Worm (Caenorhabditis elegans) whole organism, young adult: Measurements from ENCODE around the gene F56A8.8.

Source experiments
- lin-26 ChIP-seq: fragments of 200-800 bp; sonication (Bioruptor generic); IDR thresholded peaks from 2 replicates; pipeline ENCODE4 v1.3.6; 2022; ENCODE audit warnings: missing genetic modification reagents, missing genetic modification characterization, missing compliant biosample characterization
- rcor-1 ChIP-seq: fragments of 200-800 bp; sonication (Bioruptor generic); IDR thresholded peaks from 2 replicates; pipeline ENCODE4 v1.3.6; 2022; ENCODE audit warnings: missing genetic modification reagents, missing genetic modification characterization, missing compliant biosample characterization
- unc-62 ChIP-seq: fragments of 150-350 bp; optimal IDR thresholded peaks from 2 replicates; lab custom pipeline; 2014; ENCODE audit warnings: missing biosample characterization, missing genetic modification reagents, missing genetic modification characterization

- 0 out of 2 replicates have a peak, but pooled peaks have one; percentile 29 for TF ChIP-seq lin-26
- no peak for TF ChIP-seq unc-62 (GFP tag; lab: Kevin White, UChicago)
- TF ChIP-seq rcor-1 (GFP tag; lab: Robert Waterston, UW), result no peak
Measured at ce11 chrIII:13275784-13276183, 9.7 kb upstream of the F56A8.8 start.
